Fruit fly (Drosophila melanogaster): ENCODE data around the gene Polr2J.
A peak's percentile ranks its signal among the peaks of the same experiment; 100 is the strongest.

Polr2J gene

dm6 chr2L:17384331-17385220 lies 25.6 kb downstream of the Polr2J start, which contains the start of gene CLIP-190 (continued):
- TF ChIP-seq Hsf (GFP tag; optimal IDR thresholded peaks at IDR 0.05) (peak; percentile 25), Chrac-16 (GFP tag; optimal IDR thresholded peaks at IDR 0.05) (no peak), CG11398 (GFP tag; optimal IDR thresholded peaks at IDR 0.05) (no peak), CG8944 (GFP tag; optimal IDR thresholded peaks at IDR 0.05) (peak; percentile 25), H15 (GFP tag; IDR thresholded peaks at IDR 0.05) (no peak), CG34224 (GFP tag; IDR thresholded peaks at IDR 0.05; ENCODE audit: partially characterized antibody) (peak; percentile 50; the same call in 2 of the 3 replicates), CG14710 (tag; optimal IDR thresholded peaks at IDR 0.05) (peak; percentile 17), HHEX (GFP tag; optimal IDR thresholded peaks at IDR 0.05) (no peak), CG30020 (tag; optimal IDR thresholded peaks at IDR 0.05) (no peak), CTCF (GFP tag; optimal IDR thresholded peaks at IDR 0.05) (peak; percentile 27), slp2 (GFP tag; optimal IDR thresholded peaks at IDR 0.05) (no peak), wor (GFP tag; IDR thresholded peaks at IDR 0.05) (no peak), Hr78 (GFP tag; optimal IDR thresholded peaks at IDR 0.05) (no peak), z (GFP tag; IDR thresholded peaks at IDR 0.05) (no peak), da (GFP tag; optimal IDR thresholded peaks at IDR 0.05) (no peak), CG5180 (GFP tag; optimal IDR thresholded peaks at IDR 0.05) (no peak), gcm (GFP tag; optimal IDR thresholded peaks at IDR 0.05) (no peak), nom (GFP tag; optimal IDR thresholded peaks at IDR 0.05) (no peak), Sox100B (GFP tag; optimal IDR thresholded peaks at IDR 0.05) (no peak), Mes4 (GFP tag; optimal IDR thresholded peaks at IDR 0.05) (no peak), CG10565 (GFP tag; optimal IDR thresholded peaks at IDR 0.05) (no peak), CG9609 (GFP tag; optimal IDR thresholded peaks at IDR 0.05) (no peak), CG32532 (GFP tag; IDR thresholded peaks at IDR 0.05) (peak; percentile 39; the same call in 1 of the 2 replicates), bbx (GFP tag; IDR thresholded peaks at IDR 0.05; ENCODE audit: partially characterized antibody) (peak; percentile 81), Oaz (GFP tag; IDR thresholded peaks at IDR 0.05) (no peak), CG11456 (GFP tag; IDR thresholded peaks at IDR 0.05) (0 out of 3 replicates have a peak, but pooled peaks have one; percentile 62), phol (tag; optimal IDR thresholded peaks at IDR 0.05) (peak; percentile 11), HLH54F (GFP tag; optimal IDR thresholded peaks at IDR 0.05) (peak; percentile 6), CG2712 (tag; optimal IDR thresholded peaks at IDR 0.05) (no peak), HmgD (GFP tag; optimal IDR thresholded peaks at IDR 0.05) (no peak), CG13287 (GFP tag; IDR thresholded peaks at IDR 0.05; ENCODE audit: partially characterized antibody) (peak; percentile 70), shn (GFP tag; optimal IDR thresholded peaks at IDR 0.05) (no peak), jumu (GFP tag; optimal IDR thresholded peaks at IDR 0.05) (peak; percentile 3), MBD-R2 (GFP tag; IDR thresholded peaks at IDR 0.05) (no peak), toy (GFP tag; IDR thresholded peaks at IDR 0.05) (no peak), prd (optimal IDR thresholded peaks at IDR 0.05) (no peak), prd (GFP tag; IDR thresholded peaks at IDR 0.05) (no peak), mirr (GFP tag; optimal IDR thresholded peaks at IDR 0.05) (no peak), CG31388 (GFP tag; optimal IDR thresholded peaks at IDR 0.05) (no peak), tup (GFP tag; optimal IDR thresholded peaks at IDR 0.05) (no peak), CG6272 (GFP tag; IDR thresholded peaks at IDR 0.05) (no peak), HmgZ (tag; optimal IDR thresholded peaks at IDR 0.05) (peak; percentile 7), Doc3 (GFP tag; IDR thresholded peaks at IDR 0.05; ENCODE audit: partially characterized antibody) (peak; percentile 39; the same call in 1 of the 3 replicates), CG1233 (GFP tag; optimal IDR thresholded peaks at IDR 0.05) (no peak), CG18619 (GFP tag; optimal IDR thresholded peaks at IDR 0.05) (no peak), CG16863 (GFP tag; optimal IDR thresholded peaks at IDR 0.05) (no peak), zen (tag; optimal IDR thresholded peaks at IDR 0.05) (no peak), fd102C (GFP tag; optimal IDR thresholded peaks at IDR 0.05) (no peak), wdn (GFP tag; IDR thresholded peaks at IDR 0.05) (no peak), ftz-f1 (GFP tag; optimal IDR thresholded peaks at IDR 0.05) (no peak)
